Worm (Caenorhabditis elegans): ENCODE data around the gene ippk-1.

DNA sequence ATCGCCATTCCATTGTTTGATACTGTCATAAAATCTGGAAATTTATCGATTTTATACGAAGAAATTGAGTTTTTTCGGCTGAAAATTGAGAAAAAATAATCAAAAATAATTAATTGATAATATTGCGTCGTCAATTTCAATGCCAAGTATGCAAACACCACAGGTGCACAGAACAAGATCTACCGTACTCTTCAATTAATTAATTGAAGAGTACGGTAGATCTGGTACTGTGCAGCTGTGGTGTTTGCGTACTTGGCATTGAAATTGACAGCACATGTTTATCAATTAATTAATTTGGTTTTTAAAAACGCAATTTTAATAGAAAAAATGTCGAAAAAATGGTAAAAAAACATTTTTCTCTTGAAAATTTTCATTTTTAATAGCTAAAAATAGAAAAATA lies 46.1 kb downstream of the ippk-1 start, which contains the start of gene cnt-1:
- no peak for TF ChIP-seq ceh-16 (tag; optimal IDR thresholded peaks at IDR 0.05)
- TF ChIP-seq snpc-4 (tag; optimal IDR thresholded peaks at IDR 0.05), result no peak
- no peak for TF ChIP-seq lin-13 (GFP tag; optimal IDR thresholded peaks at IDR 0.05)
- no peak for TF ChIP-seq unc-62 (GFP tag; optimal IDR thresholded peaks at IDR 0.05)
- TF ChIP-seq elt-1 (tag; optimal IDR thresholded peaks at IDR 0.05), result no peak
- no peak for TF ChIP-seq nhr-23 (tag; optimal IDR thresholded peaks at IDR 0.05)
- no peak for TF ChIP-seq zag-1 (tag; optimal IDR thresholded peaks at IDR 0.05)

All from whole organism, L2 larva.